Fruit fly (Drosophila melanogaster) whole organism, adult: ENCODE results near the gene I-2.
A peak's percentile ranks its signal among the peaks of the same experiment; 100 is the strongest.

Source experiments
- CG12768 ChIP-seq: fragments of 200-800 bp; sonication (Bioruptor generic); optimal IDR thresholded peaks from 2 replicates; lab custom pipeline; 2017; ENCODE audit warnings: missing biosample characterization, missing genetic modification characterization, mild to moderate bottlenecking, moderate library complexity, missing genetic modification reagents
- bab1 ChIP-seq: fragments of 200-800 bp; sonication (Bioruptor generic); optimal IDR thresholded peaks from 3 replicates; lab custom pipeline; 2019; ENCODE audit warnings: missing biosample characterization, mild to moderate bottlenecking, missing genetic modification characterization, moderate library complexity
- toe ChIP-seq: fragments of 200-800 bp; sonication (Bioruptor generic); optimal IDR thresholded peaks from 2 replicates; lab custom pipeline; 2016; ENCODE audit warnings: missing biosample characterization, missing genetic modification characterization

- TF ChIP-seq bab1 (GFP tag; lab: Kevin White, UChicago) (peak; percentile 84), toe (GFP tag; lab: Kevin White, UChicago) (peak; percentile 26), CG12768 (GFP tag; lab: Kevin White, UChicago) (peak; percentile 60)
Measured at dm6 chr3L:9855784-9856426, 19.3 kb upstream of the I-2 start.
